Worm (Caenorhabditis elegans): Measurements from ENCODE around the gene oxy-4.

The oxy-4 gene

DNA sequence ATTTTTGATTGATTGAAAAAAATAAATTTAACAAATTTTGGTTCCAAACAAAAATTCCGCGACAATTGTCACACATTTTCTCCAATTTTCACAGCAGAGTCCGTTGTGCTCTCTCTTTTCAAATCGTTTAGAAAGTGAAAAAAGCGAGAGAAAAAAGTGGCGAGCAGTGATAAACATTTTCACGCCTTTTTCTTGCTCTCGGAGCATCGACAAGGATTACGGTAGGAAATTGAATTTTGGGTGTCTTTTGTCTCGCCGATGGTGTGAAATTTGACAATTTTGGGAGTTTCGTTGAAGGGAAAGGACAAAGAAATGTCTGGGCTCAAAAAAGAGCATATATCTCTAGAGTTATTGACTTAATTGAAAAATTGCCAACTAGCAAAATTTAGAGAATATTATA, 24.1 kb downstream of the oxy-4 start:
- TF ChIP-seq lsy-2 (tag; optimal IDR thresholded peaks at IDR 0.05) (peak in 1 of 2 experiments; percentile 24), lir-3 (tag; optimal IDR thresholded peaks at IDR 0.05) (no peak), set-16 (GFP tag; IDR thresholded peaks at IDR 0.05) (no peak), dmd-8 (GFP tag; IDR thresholded peaks at IDR 0.05) (no peak), hlh-11 (tag; optimal IDR thresholded peaks at IDR 0.05) (peak; percentile 18), mdt-29 (GFP tag; IDR thresholded peaks at IDR 0.05) (no peak), zfp-3 (GFP tag; conservative IDR thresholded peaks at IDR 0.05) (no peak)

- no peak for TF ChIP-seq cey-2 (tag; optimal IDR thresholded peaks at IDR 0.05; ENCODE audit: borderline replicate concordance, insufficient read depth)
- no peak for TF ChIP-seq tra-1 (GFP tag; IDR thresholded peaks at IDR 0.05)
- no peak for TF ChIP-seq ceh-62 (tag; optimal IDR thresholded peaks at IDR 0.05)
- TF ChIP-seq nhr-6 (tag; optimal IDR thresholded peaks at IDR 0.05), result no peak
- TF ChIP-seq nhr-102 (tag; optimal IDR thresholded peaks at IDR 0.05), result no peak
- TF ChIP-seq saeg-2 (GFP tag; IDR thresholded peaks at IDR 0.05), result no peak
- no peak for TF ChIP-seq lin-29 (GFP tag; IDR thresholded peaks at IDR 0.05)
- no peak for TF ChIP-seq lin-1 (GFP tag; IDR thresholded peaks at IDR 0.05)
- TF ChIP-seq ceh-32 (tag; optimal IDR thresholded peaks at IDR 0.05; ENCODE audit: poor library complexity), result no peak
- no peak for TF ChIP-seq D1046.2 (GFP tag; IDR thresholded peaks at IDR 0.05)
- TF ChIP-seq daf-16 (GFP tag; optimal IDR thresholded peaks at IDR 0.05), result no peak
- TF ChIP-seq daf-16 (tag; optimal IDR thresholded peaks at IDR 0.05), result no peak
- TF ChIP-seq mxl-2 (GFP tag; conservative IDR thresholded peaks at IDR 0.05), result no peak
- no peak for TF ChIP-seq snpc-4 (tag; optimal IDR thresholded peaks at IDR 0.05)
- no peak for TF ChIP-seq dpl-1 (GFP tag; optimal IDR thresholded peaks at IDR 0.05)
- no peak for TF ChIP-seq fkh-10 (GFP tag; optimal IDR thresholded peaks at IDR 0.05)
- no peak for TF ChIP-seq arid-1 (GFP tag; conservative IDR thresholded peaks at IDR 0.05)
- no peak for TF ChIP-seq php-3 (GFP tag; IDR thresholded peaks at IDR 0.05)
- no peak for TF ChIP-seq mdt-29 (GFP tag; IDR thresholded peaks at IDR 0.05)
- TF ChIP-seq mep-1 (tag; optimal IDR thresholded peaks at IDR 0.05), result no peak
Measured at ce11 chrIII:5130654-5131053, 27.9 kb downstream of the oxy-4 start.

DNA sequence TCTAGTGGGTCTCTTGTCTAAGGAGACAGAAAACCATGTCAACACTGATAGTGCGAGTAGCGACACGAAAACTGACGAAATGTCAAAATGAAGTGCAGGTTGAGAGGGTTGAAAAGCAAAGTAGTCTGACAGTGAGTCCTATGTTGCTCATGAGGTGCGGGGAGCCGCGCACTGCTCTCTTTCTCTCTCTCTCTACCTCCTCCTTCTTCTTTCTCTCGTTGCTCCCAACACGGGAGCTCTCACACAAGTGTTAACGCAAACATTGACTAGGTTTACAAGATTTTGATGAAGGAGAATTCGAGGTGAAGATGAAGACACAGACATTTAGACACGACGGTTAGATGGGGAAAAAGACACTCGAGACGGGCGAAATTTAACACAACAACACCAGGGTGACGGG, 29.3 kb downstream of the oxy-4 start:
- TF ChIP-seq daf-12 (tag; optimal IDR thresholded peaks at IDR 0.05) (no peak), set-16 (GFP tag; IDR thresholded peaks at IDR 0.05) (0 out of 2 replicates have a peak, but pooled peaks have one; percentile 8), unc-62 (GFP tag; optimal IDR thresholded peaks at IDR 0.05 in 1 of 2) (peak in 1 of 2 experiments; percentile 35), unc-62 (tag; optimal IDR thresholded peaks at IDR 0.05) (no peak)

- TF ChIP-seq T26A8.4 (GFP tag; IDR thresholded peaks at IDR 0.05) (no peak), ZK337.2 (GFP tag; IDR thresholded peaks at IDR 0.05) (no peak), lin-39 (tag; optimal IDR thresholded peaks at IDR 0.05) (no peak), zip-2 (tag; optimal IDR thresholded peaks at IDR 0.05) (no peak), pqm-1 (tag; optimal IDR thresholded peaks at IDR 0.05) (no peak), set-16 (GFP tag; IDR thresholded peaks at IDR 0.05) (peak; percentile 13; the same call in 1 of the 2 replicates)
Measured at ce11 chrIII:5126988-5127387, 31.6 kb downstream of the oxy-4 start.

ce11 chrIII:5125759-5126158, 32.8 kb downstream of the oxy-4 start:
- no peak for TF ChIP-seq pha-4 (GFP tag; IDR thresholded peaks at IDR 0.05)
- no peak for TF ChIP-seq pha-4 (tag; optimal IDR thresholded peaks at IDR 0.05)
- no peak for TF ChIP-seq F49E8.2 (tag; optimal IDR thresholded peaks at IDR 0.05; ENCODE audit: borderline replicate concordance)
- TF ChIP-seq nhr-10 (tag; optimal IDR thresholded peaks at IDR 0.05), result no peak
- TF ChIP-seq T26A8.4 (GFP tag; IDR thresholded peaks at IDR 0.05), result no peak
- TF ChIP-seq ceh-28 (tag; optimal IDR thresholded peaks at IDR 0.05), result no peak
- no peak for TF ChIP-seq dmd-9 (GFP tag; IDR thresholded peaks at IDR 0.05)
- TF ChIP-seq madf-5 (GFP tag; IDR thresholded peaks at IDR 0.05), result no peak
- TF ChIP-seq ama-1 (optimal IDR thresholded peaks at IDR 0.05), result no peak
- no peak for TF ChIP-seq zfp-2 (tag; optimal IDR thresholded peaks at IDR 0.05)
- TF ChIP-seq snpc-1.2 (GFP tag; IDR thresholded peaks at IDR 0.05), result no peak
- no peak for TF ChIP-seq lim-7 (GFP tag; IDR thresholded peaks at IDR 0.05)
- no peak for TF ChIP-seq unc-62 (GFP tag; optimal IDR thresholded peaks at IDR 0.05 in 1 of 2)
- no peak for TF ChIP-seq unc-62 (tag; optimal IDR thresholded peaks at IDR 0.05)

Measured in whole organism, L4 larva.